Fruit fly (Drosophila melanogaster) whole organism, pupa: ENCODE data around the gene CG4995.

Experiments used
- CG10348 ChIP-seq: fragments of 200-800 bp; sonication (Bioruptor generic); IDR thresholded peaks from 2 replicates; pipeline ENCODE4 v1.3.6; 2022; ENCODE audit warnings: missing biosample characterization, missing genetic modification characterization
- CG12605 ChIP-seq: fragments of 200-800 bp; sonication (Bioruptor generic); IDR thresholded peaks from 2 replicates; pipeline ENCODE4 v1.3.6; 2022; ENCODE audit warnings: missing biosample characterization, missing genetic modification characterization
- CG13204 ChIP-seq: fragments of 200-800 bp; sonication (Bioruptor generic); optimal IDR thresholded peaks from 2 replicates; lab custom pipeline; 2018; ENCODE audit warnings: missing biosample characterization, mild to moderate bottlenecking, missing genetic modification characterization, moderate library complexity
- CG14655 ChIP-seq: fragments of 200-800 bp; sonication (Bioruptor generic); optimal IDR thresholded peaks from 3 replicates; lab custom pipeline; 2017; ENCODE audit warnings: mild to moderate bottlenecking, missing biosample characterization, missing genetic modification reagents, missing genetic modification characterization
- CG15710 ChIP-seq: fragments of 200-800 bp; sonication (Bioruptor generic); optimal IDR thresholded peaks from 2 replicates; lab custom pipeline; 2018; ENCODE audit warnings: missing biosample characterization, mild to moderate bottlenecking, missing genetic modification characterization, moderate library complexity
- CG17806 ChIP-seq: fragments of 200-800 bp; sonication (Bioruptor generic); optimal IDR thresholded peaks from 2 replicates; lab custom pipeline; 2018; ENCODE audit warnings: missing biosample characterization, mild to moderate bottlenecking, missing genetic modification characterization, moderate library complexity
- CG32121 ChIP-seq: fragments of 200-800 bp; sonication (Bioruptor generic); IDR thresholded peaks from 2 replicates; pipeline ENCODE4 v1.3.6; 2022; ENCODE audit warnings: missing biosample characterization, missing genetic modification characterization
- CG34367 ChIP-seq: fragments of 200-800 bp; sonication (Bioruptor generic); optimal IDR thresholded peaks from 2 replicates; lab custom pipeline; 2018; ENCODE audit warnings: missing biosample characterization, mild to moderate bottlenecking, missing genetic modification characterization
- CG4496 ChIP-seq: fragments of 200-800 bp; sonication (Bioruptor generic); IDR thresholded peaks from 3 replicates; pipeline ENCODE4 v1.3.6; 2022; ENCODE audit warnings: missing biosample characterization, missing genetic modification characterization
- CG8159 ChIP-seq: fragments of 200-800 bp; sonication (Bioruptor generic); optimal IDR thresholded peaks from 3 replicates; lab custom pipeline; 2018; ENCODE audit warnings: missing biosample characterization, mild to moderate bottlenecking, missing genetic modification characterization, moderate library complexity
- CG8301 ChIP-seq: fragments of 200-800 bp; sonication (Bioruptor generic); optimal IDR thresholded peaks from 2 replicates; lab custom pipeline; 2018; ENCODE audit warnings: missing biosample characterization, mild to moderate bottlenecking, missing genetic modification characterization
- CG9948 ChIP-seq: fragments of 200-800 bp; sonication (Bioruptor generic); optimal IDR thresholded peaks from 2 replicates; lab custom pipeline; 2018; ENCODE audit warnings: missing biosample characterization, mild to moderate bottlenecking, missing genetic modification characterization, moderate library complexity
- D1 ChIP-seq: fragments of 200-800 bp; sonication (Bioruptor generic); optimal IDR thresholded peaks from 2 replicates; lab custom pipeline; 2018; ENCODE audit warnings: missing biosample characterization, mild to moderate bottlenecking, missing genetic modification characterization, moderate library complexity
- EcR ChIP-seq: fragments of 200-800 bp; sonication (Bioruptor generic); optimal IDR thresholded peaks from 3 replicates; lab custom pipeline; 2019; ENCODE audit warnings: missing biosample characterization, missing genetic modification characterization, mild to moderate bottlenecking, moderate library complexity, missing genetic modification reagents
- Ets98B ChIP-seq: fragments of 200-800 bp; sonication (Bioruptor generic); IDR thresholded peaks from 2 replicates; pipeline ENCODE4 v1.3.6; 2022; ENCODE audit warnings: missing biosample characterization, missing genetic modification characterization
- Pif1A ChIP-seq: fragments of 200-800 bp; sonication (Bioruptor generic); optimal IDR thresholded peaks from 3 replicates; lab custom pipeline; 2016; ENCODE audit warnings: missing biosample characterization, missing genetic modification characterization
- Pif1B ChIP-seq: fragments of 200-800 bp; sonication (Bioruptor generic); optimal IDR thresholded peaks from 3 replicates; lab custom pipeline; 2016; ENCODE audit warnings: missing biosample characterization, missing genetic modification characterization
- Snoo ChIP-seq: fragments of 200-800 bp; sonication (Bioruptor generic); optimal IDR thresholded peaks from 3 replicates; lab custom pipeline; 2017; ENCODE audit warnings: missing biosample characterization, mild to moderate bottlenecking, missing genetic modification characterization, inconsistent platforms
- fd96Ca ChIP-seq: fragments of 200-800 bp; sonication (Bioruptor generic); IDR thresholded peaks from 3 replicates; pipeline ENCODE4 v1.3.6; 2022; ENCODE audit warnings: missing biosample characterization, missing genetic modification characterization
- gl ChIP-seq: fragments of 200-800 bp; sonication (Bioruptor generic); optimal IDR thresholded peaks from 2 replicates; lab custom pipeline; 2018; ENCODE audit warnings: missing biosample characterization, mild to moderate bottlenecking, missing genetic modification characterization
- rn ChIP-seq: fragments of 200-800 bp; sonication (Bioruptor generic); IDR thresholded peaks from 2 replicates; pipeline ENCODE4 v1.3.6; 2022; ENCODE audit warnings: missing biosample characterization, missing genetic modification characterization

The CG4995 gene

dm6 chr2L:10299810-10300147, 22.5 kb upstream of the CG4995 start, which contains the start of gene CYLD:
Gene CYLD (minus strand): TSS chr2L:10299847.
- TF ChIP-seq CG15710 (tag; lab: Kevin White, UChicago) (peak; percentile 50), Ets98B (GFP tag; lab: Robert Waterston, UW) (no peak; the same call in 1 of the 2 replicates), Snoo (peak; percentile 38), CG8301 (tag; lab: Kevin White, UChicago) (peak; percentile 68), CG9948 (tag; lab: Kevin White, UChicago) (peak; percentile 58), CG14655 (GFP tag; lab: Kevin White, UChicago) (no peak), D1 (peak; percentile 82), CG17806 (tag; lab: Kevin White, UChicago) (peak; percentile 66), CG34367 (peak; percentile 43), CG32121 (GFP tag; lab: Robert Waterston, UW) (peak; percentile 76; the same call in 1 of the 2 replicates)

DNA sequence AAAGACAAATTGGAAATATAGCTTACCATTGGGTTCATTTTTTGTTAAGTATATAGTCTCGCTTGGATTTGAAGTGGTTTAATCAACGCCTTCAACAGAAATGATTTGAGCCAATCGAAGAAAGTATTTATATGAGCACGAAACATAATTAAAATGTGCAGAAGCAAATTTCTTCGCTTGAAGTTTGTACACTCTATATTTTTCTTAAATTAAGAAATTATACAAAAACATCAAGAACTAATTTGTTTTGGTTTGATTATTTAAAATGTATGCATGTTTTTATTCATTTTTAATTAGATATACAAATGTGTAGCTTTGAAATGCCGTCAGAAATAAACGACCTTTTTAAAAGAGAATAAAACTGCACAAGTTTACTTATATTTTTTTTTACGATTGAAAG, 20.4 kb upstream of the CG4995 start, which contains the start of gene CG13138:
TSS of gene CG13138 (minus strand) at position 101 of the 400 bp plus-strand sequence.
- TF ChIP-seq fd96Ca (GFP tag; lab: Robert Waterston, UW) (no peak), CG4496 (GFP tag; lab: Robert Waterston, UW) (no peak), Pif1A (GFP tag; lab: Kevin White, UChicago) (no peak), CG12605 (GFP tag; lab: Robert Waterston, UW) (no peak), CG13204 (GFP tag; lab: Kevin White, UChicago) (no peak), Pif1B (GFP tag; lab: Kevin White, UChicago) (no peak), CG8159 (tag; lab: Kevin White, UChicago) (no peak), CG15710 (tag; lab: Kevin White, UChicago) (no peak), CG10348 (GFP tag; lab: Robert Waterston, UW) (no peak), rn (GFP tag; lab: Robert Waterston, UW) (no peak), Snoo (no peak), CG14655 (GFP tag; lab: Kevin White, UChicago) (no peak), EcR (GFP tag; lab: Kevin White, UChicago) (no peak), gl (no peak), Ets98B (GFP tag; lab: Robert Waterston, UW) (no peak), CG17806 (tag; lab: Kevin White, UChicago) (no peak), CG34367 (no peak), CG32121 (GFP tag; lab: Robert Waterston, UW) (no peak)

- TF ChIP-seq CG34367, result no peak
Observed at dm6 chr2L:10303786-10304185, 18.5 kb upstream of the CG4995 start, which contains the start of gene nmd. Gene nmd (minus strand): TSS chr2L:10303947.

DNA sequence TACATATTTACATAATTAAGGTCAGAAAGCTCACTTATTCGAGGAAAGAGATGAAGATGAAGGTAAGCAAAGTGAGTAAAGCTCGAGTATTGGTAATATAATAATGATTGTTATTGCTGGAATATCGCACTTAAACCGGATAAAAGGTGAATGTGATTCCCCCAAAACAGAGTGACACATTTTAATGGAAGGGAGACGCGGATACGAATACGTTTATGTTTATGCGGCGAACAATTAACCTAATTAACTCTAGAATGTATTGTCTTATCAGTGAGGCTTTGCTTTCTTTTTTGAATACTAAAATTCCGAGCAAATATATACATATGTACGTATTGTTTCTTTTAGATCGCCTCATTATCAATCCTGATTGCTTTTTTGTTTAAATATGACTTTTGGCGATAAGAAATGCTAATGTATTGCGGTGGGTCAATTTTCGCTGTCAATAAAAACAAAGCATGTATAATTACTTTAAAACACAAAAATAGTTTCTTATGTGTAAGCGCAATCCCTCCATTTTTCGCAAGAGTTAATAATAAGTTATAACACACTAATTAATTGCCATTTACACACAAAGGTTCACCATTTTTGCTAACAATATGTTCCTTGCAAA, 16.6 kb upstream of the CG4995 start:
- TF ChIP-seq Ets98B (GFP tag; lab: Robert Waterston, UW) (no peak), CG15710 (tag; lab: Kevin White, UChicago) (no peak), CG34367 (no peak), gl (no peak), CG4496 (GFP tag; lab: Robert Waterston, UW) (no peak), CG12605 (GFP tag; lab: Robert Waterston, UW) (no peak), fd96Ca (GFP tag; lab: Robert Waterston, UW) (no peak), Pif1A (GFP tag; lab: Kevin White, UChicago) (no peak), Snoo (no peak), Pif1B (GFP tag; lab: Kevin White, UChicago) (no peak), CG8301 (tag; lab: Kevin White, UChicago) (no peak), D1 (no peak), CG14655 (GFP tag; lab: Kevin White, UChicago) (no peak), CG9948 (tag; lab: Kevin White, UChicago) (no peak), rn (GFP tag; lab: Robert Waterston, UW) (no peak), CG17806 (tag; lab: Kevin White, UChicago) (no peak), EcR (GFP tag; lab: Kevin White, UChicago) (no peak), CG32121 (GFP tag; lab: Robert Waterston, UW) (no peak), CG8159 (tag; lab: Kevin White, UChicago) (no peak)

- no peak; the same call in none of the 2 replicates for TF ChIP-seq CG12605 (GFP tag; lab: Robert Waterston, UW)
- TF ChIP-seq Snoo, result peak; percentile 68
- TF ChIP-seq CG13204 (GFP tag; lab: Kevin White, UChicago), result no peak
- peak; percentile 81 for TF ChIP-seq CG15710 (tag; lab: Kevin White, UChicago)
- TF ChIP-seq CG8301 (tag; lab: Kevin White, UChicago), result peak; percentile 70
- TF ChIP-seq gl, result peak; percentile 29
- TF ChIP-seq CG17806 (tag; lab: Kevin White, UChicago), result peak; percentile 79
- TF ChIP-seq EcR (GFP tag; lab: Kevin White, UChicago), result peak; percentile 2
- no peak for TF ChIP-seq CG14655 (GFP tag; lab: Kevin White, UChicago)
- TF ChIP-seq CG32121 (GFP tag; lab: Robert Waterston, UW), result peak; percentile 87
- peak; percentile 78; the same call in 2 of the 3 replicates for TF ChIP-seq CG4496 (GFP tag; lab: Robert Waterston, UW)
- TF ChIP-seq CG8159 (tag; lab: Kevin White, UChicago), result no peak
- peak; percentile 67 for TF ChIP-seq CG9948 (tag; lab: Kevin White, UChicago)
- peak; percentile 69 for TF ChIP-seq CG34367
- TF ChIP-seq Pif1B (GFP tag; lab: Kevin White, UChicago), result peak; percentile 71
- TF ChIP-seq rn (GFP tag; lab: Robert Waterston, UW), result peak; percentile 55; the same call in 1 of the 2 replicates
- TF ChIP-seq Ets98B (GFP tag; lab: Robert Waterston, UW), result peak; percentile 81; the same call in 1 of the 2 replicates
- TF ChIP-seq, all 21 proteins: peak for 13
Observed at dm6 chr2L:10306518-10307260, 15.6 kb upstream of the CG4995 start, which contains the start of the genes CG5390 and CG4968. Gene CG5390 (minus strand): TSS chr2L:10306594. Gene CG4968 (plus strand): TSS chr2L:10306922.
